Fruit fly (Drosophila melanogaster): ENCODE data around the gene Jhbp5.

DNA sequence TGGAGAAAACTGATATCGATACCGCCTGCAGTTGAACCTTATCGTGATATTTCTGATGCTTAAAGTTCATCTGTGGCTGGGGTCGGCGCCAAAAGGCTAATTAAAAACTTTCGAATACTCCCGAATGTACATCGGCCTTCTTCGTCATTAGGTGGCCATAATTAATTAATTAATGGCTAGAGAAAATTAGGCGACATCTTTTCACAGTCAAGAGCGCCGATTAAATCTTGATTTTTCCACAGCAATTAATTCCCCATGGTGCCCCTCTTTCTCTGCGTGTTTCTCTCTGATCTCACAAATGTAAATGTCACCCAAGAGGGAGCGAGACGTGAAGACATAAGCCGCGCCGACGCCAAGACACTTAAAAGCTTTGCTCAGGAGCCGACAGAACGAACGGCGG, 15.5 kb downstream of the Jhbp5 start:
- TF ChIP-seq psq (optimal IDR thresholded peaks at IDR 0.05) (no peak), CG8478 (optimal IDR thresholded peaks at IDR 0.05) (no peak), Dll (optimal IDR thresholded peaks at IDR 0.05) (no peak), EcR (GFP tag; optimal IDR thresholded peaks at IDR 0.05) (no peak), pan (optimal IDR thresholded peaks at IDR 0.05) (no peak), usp (GFP tag; optimal IDR thresholded peaks at IDR 0.05) (no peak)

Measured in whole organism.